Fruit fly (Drosophila melanogaster): ENCODE results near the gene CkIalpha.

CkIalpha gene

DNA sequence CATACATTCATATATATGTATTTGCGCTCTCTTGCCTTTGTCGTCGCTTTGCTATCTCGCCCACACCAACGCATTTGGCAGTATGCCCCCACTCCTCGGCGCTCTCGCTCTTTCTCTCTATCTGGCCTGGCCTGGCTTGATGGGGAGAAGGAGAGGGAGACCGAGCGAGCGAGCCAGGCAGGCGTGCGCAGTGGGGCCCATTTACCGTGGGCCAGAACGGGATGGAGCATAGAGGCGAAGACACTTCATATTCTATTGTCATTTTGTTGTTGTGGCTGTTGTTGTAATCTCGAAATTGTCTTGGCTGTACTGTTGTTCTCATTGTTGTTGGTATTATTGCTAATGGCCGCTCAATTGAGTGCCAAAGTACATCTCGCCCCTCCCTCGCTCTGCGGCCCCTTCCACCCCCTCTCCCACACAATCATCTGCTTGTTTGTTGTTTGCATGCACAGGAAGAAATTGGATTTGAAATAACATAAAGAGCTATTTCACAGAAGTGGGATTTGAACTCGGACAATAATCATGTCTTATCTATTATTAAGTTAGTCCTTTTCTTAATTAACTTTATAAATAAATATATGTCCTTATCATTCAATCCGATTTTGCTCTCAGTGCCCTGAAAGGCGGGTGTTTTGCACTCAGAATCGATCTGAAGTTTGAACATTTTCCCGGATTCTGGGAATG lies 11.8 kb downstream of the CkIalpha start (continued):
- peak; percentile 88 for TF ChIP-seq CG14014 (GFP tag; IDR thresholded peaks at IDR 0.05)
- no peak for TF ChIP-seq Opbp (GFP tag; IDR thresholded peaks at IDR 0.05; ENCODE audit: partially characterized antibody)
- peak; percentile 72 for TF ChIP-seq HmgZ (tag; optimal IDR thresholded peaks at IDR 0.05)
- TF ChIP-seq CG6813 (GFP tag; optimal IDR thresholded peaks at IDR 0.05) = peak; percentile 77
- TF ChIP-seq CG10209 (GFP tag; optimal IDR thresholded peaks at IDR 0.05) = peak; percentile 88
- 0 out of 2 replicates have a peak, but pooled peaks have one; percentile 33 for TF ChIP-seq unc-4 (GFP tag; IDR thresholded peaks at IDR 0.05; ENCODE audit: partially characterized antibody)
- TF ChIP-seq pita (GFP tag; optimal IDR thresholded peaks at IDR 0.05) = no peak
- TF ChIP-seq TFAM (GFP tag; optimal IDR thresholded peaks at IDR 0.05) = peak; percentile 54
- TF ChIP-seq aop (GFP tag; IDR thresholded peaks at IDR 0.05) = peak; percentile 57; the same call in 1 of the 2 replicates
- TF ChIP-seq lilli (GFP tag; optimal IDR thresholded peaks at IDR 0.05) = peak; percentile 80
- no peak for TF ChIP-seq gfzf (GFP tag; optimal IDR thresholded peaks at IDR 0.05)
- TF ChIP-seq CoRest (tag; optimal IDR thresholded peaks at IDR 0.05) = peak; percentile 91
- peak; percentile 16 for TF ChIP-seq pb (GFP tag; optimal IDR thresholded peaks at IDR 0.05)
- TF ChIP-seq CG15514 (GFP tag; optimal IDR thresholded peaks at IDR 0.05) = peak; percentile 59
- peak in 1 of 2 experiments; percentile 74 for TF ChIP-seq Eip74EF (GFP tag; optimal IDR thresholded peaks at IDR 0.05)
- peak; percentile 95 for TF ChIP-seq CG17328 (GFP tag; IDR thresholded peaks at IDR 0.05)
- TF ChIP-seq chm (GFP tag; IDR thresholded peaks at IDR 0.05) = peak; percentile 84
- peak; percentile 90 for TF ChIP-seq CG1233 (GFP tag; optimal IDR thresholded peaks at IDR 0.05)
- TF ChIP-seq MTF-1 (GFP tag; optimal IDR thresholded peaks at IDR 0.05; ENCODE audit: borderline replicate concordance) = peak; percentile 73
- peak; percentile 47 for TF ChIP-seq Atf-2 (GFP tag; optimal IDR thresholded peaks at IDR 0.05)
- peak; percentile 87 for TF ChIP-seq al (GFP tag; IDR thresholded peaks at IDR 0.05)
- peak; percentile 89 for TF ChIP-seq ttk (GFP tag; IDR thresholded peaks at IDR 0.05)
- peak in 1 of 2 experiments; percentile 47 for TF ChIP-seq crp (GFP tag; optimal IDR thresholded peaks at IDR 0.05)
- TF ChIP-seq CG4820 (GFP tag; optimal IDR thresholded peaks at IDR 0.05) = peak; percentile 86

- peak; percentile 9 for TF ChIP-seq CG7839 (tag; optimal IDR thresholded peaks at IDR 0.05)
- no peak for TF ChIP-seq bowl (GFP tag; IDR thresholded peaks at IDR 0.05)
- TF ChIP-seq fd102C (GFP tag; optimal IDR thresholded peaks at IDR 0.05) = no peak
- peak; percentile 25 for TF ChIP-seq D19B (GFP tag; optimal IDR thresholded peaks at IDR 0.05)
- TF ChIP-seq CG15514 (GFP tag; optimal IDR thresholded peaks at IDR 0.05) = no peak
- TF ChIP-seq CG3995 (GFP tag; optimal IDR thresholded peaks at IDR 0.05) = no peak
- no peak for TF ChIP-seq jigr1 (GFP tag; IDR thresholded peaks at IDR 0.05)
- no peak for TF ChIP-seq sim (GFP tag; IDR thresholded peaks at IDR 0.05)
- TF ChIP-seq Myb (GFP tag; optimal IDR thresholded peaks at IDR 0.05) = no peak
- no peak for TF ChIP-seq CG4282 (GFP tag; optimal IDR thresholded peaks at IDR 0.05)
- TF ChIP-seq CG7786 (GFP tag; optimal IDR thresholded peaks at IDR 0.05) = no peak
- no peak for TF ChIP-seq CG2199 (GFP tag; IDR thresholded peaks at IDR 0.05)
- TF ChIP-seq Poxn (GFP tag; IDR thresholded peaks at IDR 0.05) = no peak
- TF ChIP-seq p53 (GFP tag; optimal IDR thresholded peaks at IDR 0.05) = no peak
- TF ChIP-seq Fer2 (tag; optimal IDR thresholded peaks at IDR 0.05) = no peak
- no peak for TF ChIP-seq NC2α (GFP tag; optimal IDR thresholded peaks at IDR 0.05)
- peak in 1 of 3 experiments; percentile 16 for TF ChIP-seq lola (GFP tag; optimal IDR thresholded peaks at IDR 0.05)
- TF ChIP-seq CG6683 (GFP tag; optimal IDR thresholded peaks at IDR 0.05) = no peak
- TF ChIP-seq Sox102F (GFP tag; optimal IDR thresholded peaks at IDR 0.05) = no peak
- TF ChIP-seq CG6254 (GFP tag; optimal IDR thresholded peaks at IDR 0.05) = no peak
- peak; percentile 26 for TF ChIP-seq CG7556 (GFP tag; optimal IDR thresholded peaks at IDR 0.05)
- no peak for TF ChIP-seq BtbVII (GFP tag; optimal IDR thresholded peaks at IDR 0.05)
- TF ChIP-seq eve (GFP tag; optimal IDR thresholded peaks at IDR 0.05) = no peak
- no peak for TF ChIP-seq Atf3 (GFP tag; optimal IDR thresholded peaks at IDR 0.05)
- no peak for TF ChIP-seq da (GFP tag; optimal IDR thresholded peaks at IDR 0.05)
- no peak for TF ChIP-seq Hmr (GFP tag; optimal IDR thresholded peaks at IDR 0.05)
These were observed 12.4 kb downstream of the CkIalpha start for dm6 chrX:12665796-12666338.

Data from whole organism, embryonic.